Worm (Caenorhabditis elegans) whole organism, young adult: ENCODE results near the gene C35B1.4.

Experiments used
- F33H1.4 ChIP-seq: fragments of 200-800 bp; sonication (Bioruptor generic); IDR thresholded peaks from 2 replicates; pipeline ENCODE4 v1.3.6; 2022; ENCODE audit warnings: missing genetic modification reagents, missing genetic modification characterization, missing compliant biosample characterization
- F37B4.10 ChIP-seq: fragments of 200-800 bp; sonication (Bioruptor generic); IDR thresholded peaks from 2 replicates; pipeline ENCODE4 v1.3.6; 2022; ENCODE audit warnings: missing genetic modification characterization, missing compliant biosample characterization
- F39B2.1 ChIP-seq: fragments of 200-800 bp; sonication (Bioruptor generic); IDR thresholded peaks from 2 replicates; pipeline ENCODE4 v1.3.6; 2022; ENCODE audit warnings: missing genetic modification reagents, missing genetic modification characterization, missing compliant biosample characterization
- F49E8.2 ChIP-seq: sonication (generic microtip); optimal IDR thresholded peaks from 3 replicates; lab custom pipeline; 2017; ENCODE audit warnings: missing genetic modification characterization, mild to moderate bottlenecking, missing compliant biosample characterization, antibody characterized with exemption, moderate library complexity; ENCODE audit not compliant: insufficient read depth
- F52B5.7 ChIP-seq: sonication (generic microtip); optimal IDR thresholded peaks from 2 replicates; lab custom pipeline; 2016; ENCODE audit warnings: mild to moderate bottlenecking, missing genetic modification characterization, missing compliant biosample characterization
- F57A8.1 ChIP-seq: fragments of 200-800 bp; sonication (Bioruptor generic); optimal IDR thresholded peaks from 2 replicates; lab custom pipeline; 2018; ENCODE audit warnings: mild to moderate bottlenecking, missing genetic modification characterization, moderate library complexity, missing compliant biosample characterization
- K11D2.4 ChIP-seq: fragments of 200-800 bp; sonication (Bioruptor generic); IDR thresholded peaks from 2 replicates; pipeline ENCODE4 v1.3.6; 2022; ENCODE audit warnings: missing genetic modification reagents, missing genetic modification characterization, missing compliant biosample characterization
- Y53G8AR.9 ChIP-seq: fragments of 200-800 bp; sonication (Bioruptor generic); conservative IDR thresholded peaks from 2 replicates; pipeline ENCODE4 v1.3.6; 2022; ENCODE audit warnings: missing genetic modification reagents, missing genetic modification characterization, missing compliant biosample characterization
- Y56A3A.18 ChIP-seq: fragments of 200-800 bp; sonication (Bioruptor generic); IDR thresholded peaks from 2 replicates; pipeline ENCODE4 v1.3.6; 2022; ENCODE audit warnings: missing genetic modification reagents, missing genetic modification characterization, missing compliant biosample characterization
- Y67H2A.10 ChIP-seq: fragments of 200-800 bp; sonication (Bioruptor generic); conservative IDR thresholded peaks from 2 replicates; pipeline ENCODE4 v1.3.6; 2022; ENCODE audit warnings: missing genetic modification reagents, missing genetic modification characterization, missing compliant biosample characterization
- ZK185.1 ChIP-seq: sonication (generic microtip); optimal IDR thresholded peaks from 2 replicates; lab custom pipeline; 2016; ENCODE audit warnings: mild to moderate bottlenecking, missing genetic modification characterization, missing compliant biosample characterization; ENCODE audit not compliant: poor library complexity, severe bottlenecking
- athp-1 ChIP-seq: sonication (generic microtip); optimal IDR thresholded peaks from 2 replicates; lab custom pipeline; 2017; ENCODE audit warnings: mild to moderate bottlenecking, missing genetic modification characterization, missing compliant biosample characterization
- attf-3 ChIP-seq: fragments of 200-800 bp; sonication (Bioruptor generic); conservative IDR thresholded peaks from 2 replicates; pipeline ENCODE4 v1.3.6; 2022; ENCODE audit warnings: missing genetic modification reagents, missing genetic modification characterization, missing compliant biosample characterization
- bed-1 ChIP-seq: fragments of 200-800 bp; sonication (Bioruptor generic); IDR thresholded peaks from 2 replicates; pipeline ENCODE4 v1.3.6; 2022; ENCODE audit warnings: missing genetic modification reagents, missing genetic modification characterization, missing compliant biosample characterization
- bed-2 ChIP-seq: fragments of 200-800 bp; sonication (Bioruptor generic); IDR thresholded peaks from 2 replicates; pipeline ENCODE4 v1.3.6; 2022; ENCODE audit warnings: missing genetic modification reagents, missing genetic modification characterization, missing compliant biosample characterization
- ccch-3 ChIP-seq: fragments of 200-800 bp; sonication (Bioruptor generic); optimal IDR thresholded peaks from 2 replicates; lab custom pipeline; 2018; ENCODE audit warnings: mild to moderate bottlenecking, missing genetic modification characterization, missing compliant biosample characterization
- cebp-2 ChIP-seq: fragments of 200-800 bp; sonication (Bioruptor generic); IDR thresholded peaks from 2 replicates; pipeline ENCODE4 v1.3.6; 2022; ENCODE audit warnings: missing genetic modification characterization, missing compliant biosample characterization
- ceh-100 ChIP-seq: fragments of 200-800 bp; sonication (Bioruptor generic); IDR thresholded peaks from 2 replicates; pipeline ENCODE4 v1.3.6; 2022; ENCODE audit warnings: missing genetic modification reagents, missing genetic modification characterization, missing compliant biosample characterization
- ceh-40 ChIP-seq: fragments of 200-800 bp; sonication (Bioruptor generic); IDR thresholded peaks from 2 replicates; pipeline ENCODE4 v1.3.6; 2022; ENCODE audit warnings: missing genetic modification characterization, missing compliant biosample characterization
- ceh-58 ChIP-seq: fragments of 200-800 bp; sonication (Bioruptor generic); IDR thresholded peaks from 2 replicates; pipeline ENCODE4 v1.3.6; 2022; ENCODE audit warnings: missing genetic modification characterization, missing compliant biosample characterization
- efl-1 ChIP-seq: fragments of 150-350 bp; optimal IDR thresholded peaks from 2 replicates; lab custom pipeline; 2014; ENCODE audit warnings: missing biosample characterization, missing genetic modification reagents, missing genetic modification characterization
- egl-44 ChIP-seq: fragments of 200-800 bp; sonication (Bioruptor generic); IDR thresholded peaks from 2 replicates; pipeline ENCODE4 v1.3.6; 2022; ENCODE audit warnings: missing genetic modification reagents, missing genetic modification characterization, missing compliant biosample characterization
- egrh-3 ChIP-seq: fragments of 200-800 bp; sonication (Bioruptor generic); IDR thresholded peaks from 2 replicates; pipeline ENCODE4 v1.3.6; 2022; ENCODE audit warnings: missing genetic modification reagents, missing genetic modification characterization, missing compliant biosample characterization
- ets-4 ChIP-seq: fragments of 200-800 bp; sonication (Bioruptor generic); optimal IDR thresholded peaks from 2 replicates; lab custom pipeline; 2018; ENCODE audit warnings: mild to moderate bottlenecking, missing genetic modification characterization, missing compliant biosample characterization
- gei-17 ChIP-seq: fragments of 200-800 bp; sonication (Bioruptor generic); optimal IDR thresholded peaks from 2 replicates; lab custom pipeline; 2018; ENCODE audit warnings: mild to moderate bottlenecking, missing genetic modification characterization, missing compliant biosample characterization
- him-1 ChIP-seq: sonication (generic microtip); optimal IDR thresholded peaks from 2 replicates; lab custom pipeline; 2016; ENCODE audit warnings: missing genotype, missing genetic modification reagents, missing genetic modification characterization, missing compliant biosample characterization
- hlh-26 ChIP-seq: fragments of 200-800 bp; sonication (Bioruptor generic); conservative IDR thresholded peaks from 2 replicates; pipeline ENCODE4 v1.3.6; 2022; ENCODE audit warnings: missing genetic modification reagents, missing genetic modification characterization, missing compliant biosample characterization
- hmg-20 ChIP-seq: fragments of 200-800 bp; sonication (Bioruptor generic); IDR thresholded peaks from 2 replicates; pipeline ENCODE4 v1.3.6; 2022; ENCODE audit warnings: missing genetic modification reagents, missing genetic modification characterization, missing compliant biosample characterization
- let-526 ChIP-seq: fragments of 200-800 bp; sonication (Bioruptor generic); IDR thresholded peaks from 2 replicates; pipeline ENCODE4 v1.3.6; 2022; ENCODE audit warnings: missing genetic modification reagents, missing genetic modification characterization, missing compliant biosample characterization
- lir-1 ChIP-seq: fragments of 200-800 bp; sonication (Bioruptor generic); conservative IDR thresholded peaks from 2 replicates; pipeline ENCODE4 v1.3.6; 2022; ENCODE audit warnings: missing genetic modification reagents, missing genetic modification characterization, missing compliant biosample characterization
- nfya-2 ChIP-seq: fragments of 200-800 bp; sonication (Bioruptor generic); IDR thresholded peaks from 2 replicates; pipeline ENCODE4 v1.3.6; 2022; ENCODE audit warnings: missing genetic modification reagents, missing genetic modification characterization, missing compliant biosample characterization
- nfyb-1 ChIP-seq: fragments of 200-800 bp; sonication (Bioruptor generic); IDR thresholded peaks from 2 replicates; pipeline ENCODE4 v1.3.6; 2022; ENCODE audit warnings: missing genetic modification reagents, missing genetic modification characterization, missing compliant biosample characterization
- nhr-80 ChIP-seq: sonication (generic microtip); optimal IDR thresholded peaks from 2 replicates; lab custom pipeline; 2016; ENCODE audit warnings: missing genetic modification characterization, missing compliant biosample characterization
- pbrm-1 ChIP-seq: fragments of 200-800 bp; sonication (Bioruptor generic); IDR thresholded peaks from 2 replicates; pipeline ENCODE4 v1.3.6; 2022; ENCODE audit warnings: missing genetic modification reagents, missing genetic modification characterization, missing compliant biosample characterization
- pha-4 ChIP-seq: fragments of 150-350 bp; sonication (generic microtip); optimal IDR thresholded peaks from 2 replicates; lab custom pipeline; 2014; ENCODE audit warnings: missing biosample characterization, missing genetic modification reagents, missing genetic modification characterization
- rcor-1 ChIP-seq: fragments of 200-800 bp; sonication (Bioruptor generic); IDR thresholded peaks from 2 replicates; pipeline ENCODE4 v1.3.6; 2022; ENCODE audit warnings: missing genetic modification reagents, missing genetic modification characterization, missing compliant biosample characterization
- rpc-1 ChIP-seq, 2 experiments: fragments of 150-350 bp in 1 of 2; sonication (generic microtip) in 1 of 2; optimal IDR thresholded peaks; 2 replicates each; lab custom pipeline; 2014 to 2018; ENCODE audit warnings: missing biosample characterization in 1 of 2, missing genetic modification characterization in 1 of 2, missing genetic modification reagents in 1 of 2, missing genotype in 1 of 2
- sdz-38 ChIP-seq: sonication (generic microtip); optimal IDR thresholded peaks from 2 replicates; lab custom pipeline; 2016; ENCODE audit warnings: missing genotype, missing genetic modification characterization, missing compliant biosample characterization
- sea-2 ChIP-seq: fragments of 200-800 bp; sonication (Bioruptor generic); IDR thresholded peaks from 2 replicates; pipeline ENCODE4 v1.3.6; 2022; ENCODE audit warnings: missing genetic modification characterization, missing compliant biosample characterization
- somi-1 ChIP-seq: fragments of 200-800 bp; sonication (Bioruptor generic); optimal IDR thresholded peaks from 2 replicates; lab custom pipeline; 2018; ENCODE audit warnings: mild to moderate bottlenecking, missing genetic modification characterization, missing compliant biosample characterization
- tlf-1 ChIP-seq: fragments of 200-800 bp; sonication (Bioruptor generic); optimal IDR thresholded peaks from 2 replicates; lab custom pipeline; 2018; ENCODE audit warnings: mild to moderate bottlenecking, missing genetic modification characterization, missing compliant biosample characterization
- unc-62 ChIP-seq: fragments of 150-350 bp; optimal IDR thresholded peaks from 2 replicates; lab custom pipeline; 2014; ENCODE audit warnings: missing biosample characterization, missing genetic modification reagents, missing genetic modification characterization
- xnd-1 ChIP-seq: sonication (generic microtip); optimal IDR thresholded peaks from 2 replicates; lab custom pipeline; 2016; ENCODE audit warnings: missing genotype, missing genetic modification reagents, missing genetic modification characterization, missing compliant biosample characterization
- zfh-2 ChIP-seq: fragments of 200-800 bp; sonication (Bioruptor generic); conservative IDR thresholded peaks from 2 replicates; pipeline ENCODE4 v1.3.6; 2022; ENCODE audit warnings: missing genetic modification reagents, missing genetic modification characterization, missing compliant biosample characterization
- zim-3 ChIP-seq: sonication (generic microtip); optimal IDR thresholded peaks from 2 replicates; lab custom pipeline; 2017; ENCODE audit warnings: mild to moderate bottlenecking, missing genetic modification characterization, moderate library complexity, missing compliant biosample characterization
- ztf-26 ChIP-seq: sonication (generic microtip); optimal IDR thresholded peaks from 2 replicates; lab custom pipeline; 2017; ENCODE audit warnings: missing genetic modification characterization, missing compliant biosample characterization
- ztf-28 ChIP-seq: fragments of 200-800 bp; sonication (Bioruptor generic); IDR thresholded peaks from 2 replicates; pipeline ENCODE4 v1.3.6; 2022; ENCODE audit warnings: missing genetic modification reagents, missing genetic modification characterization, missing compliant biosample characterization
- ztf-3 ChIP-seq: fragments of 200-800 bp; sonication (Bioruptor generic); optimal IDR thresholded peaks from 2 replicates; lab custom pipeline; 2018; ENCODE audit warnings: mild to moderate bottlenecking, missing genetic modification characterization, missing compliant biosample characterization

C35B1.4 gene

ce11 chrIV:4049398-4049998, 30.1 kb upstream of the C35B1.4 start, which contains the start of gene pcn-1:
pcn-1 (minus strand) TSS chrIV:4049448.
- TF ChIP-seq ZK185.1 = peak; percentile 82
- TF ChIP-seq sea-2 = 0 out of 2 replicates have a peak, but pooled peaks have one; percentile 36
- TF ChIP-seq sdz-38 = no peak
- TF ChIP-seq zim-3 (tag; lab: Kevin White, UChicago) = no peak
- peak; percentile 93 for TF ChIP-seq K11D2.4 (GFP tag; lab: Robert Waterston, UW)
- peak; percentile 97 for TF ChIP-seq pbrm-1 (GFP tag; lab: Robert Waterston, UW)
- TF ChIP-seq bed-1 (GFP tag; lab: Robert Waterston, UW) = no peak
- peak; percentile 93 for TF ChIP-seq F37B4.10
- TF ChIP-seq cebp-2 (GFP tag; lab: Robert Waterston, UW) = no peak
- TF ChIP-seq F33H1.4 (GFP tag; lab: Robert Waterston, UW) = peak; percentile 84
- TF ChIP-seq ceh-40 (GFP tag; lab: Robert Waterston, UW) = no peak
- TF ChIP-seq unc-62 (GFP tag; lab: Kevin White, UChicago) = no peak
- TF ChIP-seq egl-44 (GFP tag; lab: Robert Waterston, UW) = 0 out of 2 replicates have a peak, but pooled peaks have one; percentile 37
- peak; percentile 98 for TF ChIP-seq Y53G8AR.9 (GFP tag; lab: Robert Waterston, UW)
- TF ChIP-seq F52B5.7 (tag; lab: Kevin White, UChicago) = peak; percentile 24
- TF ChIP-seq ztf-28 (GFP tag; lab: Robert Waterston, UW) = peak; percentile 89; the same call in 1 of the 2 replicates
- no peak for TF ChIP-seq ceh-58 (GFP tag; lab: Robert Waterston, UW)
- no peak for TF ChIP-seq ets-4 (GFP tag; lab: Kevin White, UChicago)
- peak; percentile 98 for TF ChIP-seq tlf-1 (GFP tag; lab: Kevin White, UChicago)
- TF ChIP-seq gei-17 = peak; percentile 85
- TF ChIP-seq him-1 (tag; lab: Kevin White, UChicago) = peak; percentile 86
- TF ChIP-seq nfyb-1 (GFP tag; lab: Robert Waterston, UW) = peak; percentile 96
- peak; percentile 75; the same call in 1 of the 2 replicates for TF ChIP-seq zfh-2 (GFP tag; lab: Robert Waterston, UW)
- no peak for TF ChIP-seq nfya-2 (GFP tag; lab: Robert Waterston, UW)
- TF ChIP-seq F39B2.1 (GFP tag; lab: Robert Waterston, UW) = peak; percentile 65; the same call in 1 of the 2 replicates
- peak; percentile 98 for TF ChIP-seq xnd-1
- TF ChIP-seq attf-3 (GFP tag; lab: Robert Waterston, UW) = peak; percentile 78
- peak; percentile 86 for TF ChIP-seq Y56A3A.18
- TF ChIP-seq hlh-26 (GFP tag; lab: Robert Waterston, UW) = no peak
- peak; percentile 67 for TF ChIP-seq ztf-3 (GFP tag; lab: Kevin White, UChicago)
- peak; percentile 96 for TF ChIP-seq ztf-26 (tag; lab: Kevin White, UChicago)
- peak; percentile 61 for TF ChIP-seq pha-4 (tag; lab: Kevin White, UChicago)
- TF ChIP-seq Y67H2A.10 (GFP tag; lab: Robert Waterston, UW) = peak; percentile 64; the same call in 1 of the 2 replicates
- TF ChIP-seq egrh-3 (GFP tag; lab: Robert Waterston, UW) = peak; percentile 38; the same call in 1 of the 2 replicates
- TF ChIP-seq let-526 (GFP tag; lab: Robert Waterston, UW) = peak; percentile 86
- peak; percentile 89 for TF ChIP-seq somi-1 (GFP tag; lab: Kevin White, UChicago)
- TF ChIP-seq F49E8.2 (tag; lab: Kevin White, UChicago) = peak; percentile 80
- TF ChIP-seq rcor-1 (GFP tag; lab: Robert Waterston, UW) = peak; percentile 95
- peak; percentile 98 for TF ChIP-seq athp-1 (tag; lab: Kevin White, UChicago)
- TF ChIP-seq rpc-1 (optimal IDR thresholded peaks at IDR 0.05; lab: Kevin White, UChicago) = no peak
- TF ChIP-seq rpc-1 (tag; optimal IDR thresholded peaks at IDR 0.05; lab: Kevin White, UChicago) = no peak
- peak; percentile 26 for TF ChIP-seq ccch-3 (GFP tag; lab: Kevin White, UChicago)
- TF ChIP-seq bed-2 (GFP tag; lab: Robert Waterston, UW) = peak; percentile 90
- peak; percentile 98 for TF ChIP-seq efl-1 (GFP tag; lab: Kevin White, UChicago)
- TF ChIP-seq hmg-20 = peak; percentile 89
- TF ChIP-seq nhr-80 (tag; lab: Kevin White, UChicago) = peak; percentile 56
- TF ChIP-seq F57A8.1 (GFP tag; lab: Kevin White, UChicago) = no peak
- TF ChIP-seq lir-1 (GFP tag; lab: Robert Waterston, UW) = peak; percentile 93
- TF ChIP-seq ceh-100 (GFP tag; lab: Robert Waterston, UW) = peak; percentile 82
